Worm (Caenorhabditis elegans) whole organism, late embryonic: ENCODE data around the gene oac-2.

ENCODE experiments used
- C08G9.2 ChIP-seq: sonication (generic microtip); optimal IDR thresholded peaks from 2 replicates; lab custom pipeline; 2016; ENCODE audit warnings: mild to moderate bottlenecking, missing genetic modification characterization, moderate library complexity, missing compliant biosample characterization
- C38D4.7 ChIP-seq: fragments of 200-800 bp; sonication (Bioruptor generic); optimal IDR thresholded peaks from 2 replicates; lab custom pipeline; 2018; ENCODE audit warnings: mild to moderate bottlenecking, missing genetic modification characterization, moderate library complexity, missing compliant biosample characterization
- K02D7.2 ChIP-seq: sonication (generic microtip); optimal IDR thresholded peaks from 2 replicates; lab custom pipeline; 2017; ENCODE audit warnings: mild to moderate bottlenecking, missing genetic modification characterization, missing compliant biosample characterization
- T23F11.4 ChIP-seq: fragments of 200-800 bp; sonication (Bioruptor generic); optimal IDR thresholded peaks from 2 replicates; lab custom pipeline; 2018; ENCODE audit warnings: mild to moderate bottlenecking, missing genetic modification characterization, missing compliant biosample characterization
- ceh-18 ChIP-seq: sonication (generic microtip); optimal IDR thresholded peaks from 2 replicates; lab custom pipeline; 2016; ENCODE audit warnings: missing genetic modification characterization, missing compliant biosample characterization
- ceh-19 ChIP-seq: fragments of 200-800 bp; sonication (Bioruptor generic); optimal IDR thresholded peaks from 2 replicates; lab custom pipeline; 2018; ENCODE audit warnings: mild to moderate bottlenecking, missing genetic modification characterization, missing compliant biosample characterization
- ceh-22 ChIP-seq: sonication (generic microtip); optimal IDR thresholded peaks from 2 replicates; lab custom pipeline; 2017; ENCODE audit warnings: missing biosample characterization, missing genetic modification characterization
- ceh-24 ChIP-seq: sonication (generic microtip); optimal IDR thresholded peaks from 2 replicates; lab custom pipeline; 2016; ENCODE audit warnings: mild to moderate bottlenecking, missing genetic modification characterization, missing compliant biosample characterization
- ceh-30 ChIP-seq: fragments of 150-350 bp; optimal IDR thresholded peaks from 2 replicates; lab custom pipeline; 2014; ENCODE audit warnings: missing biosample characterization, missing genetic modification characterization
- ceh-34 ChIP-seq: sonication (generic microtip); optimal IDR thresholded peaks from 2 replicates; lab custom pipeline; 2016; ENCODE audit warnings: mild to moderate bottlenecking, missing genetic modification characterization, missing compliant biosample characterization
- ceh-48 ChIP-seq: sonication (generic microtip); optimal IDR thresholded peaks from 2 replicates; lab custom pipeline; 2016; ENCODE audit warnings: missing genetic modification characterization, inconsistent platforms, missing compliant biosample characterization
- ceh-6 ChIP-seq: fragments of 200-800 bp; sonication (Bioruptor generic); optimal IDR thresholded peaks from 2 replicates; lab custom pipeline; 2018; ENCODE audit warnings: mild to moderate bottlenecking, missing genetic modification characterization, missing compliant biosample characterization
- ceh-9 ChIP-seq: sonication (generic microtip); optimal IDR thresholded peaks from 2 replicates; lab custom pipeline; 2016; ENCODE audit warnings: mild to moderate bottlenecking, missing genetic modification characterization, inconsistent platforms, missing compliant biosample characterization
- dve-1 ChIP-seq: sonication (generic microtip); optimal IDR thresholded peaks from 2 replicates; lab custom pipeline; 2017; ENCODE audit warnings: antibody characterized with exemption, mild to moderate bottlenecking, missing genetic modification characterization, missing compliant biosample characterization
- elt-2 ChIP-seq: sonication (generic microtip); optimal IDR thresholded peaks from 2 replicates; lab custom pipeline; 2016; ENCODE audit warnings: missing genetic modification reagents, missing genetic modification characterization, missing compliant biosample characterization
- fkh-6 ChIP-seq: sonication (generic microtip); optimal IDR thresholded peaks from 2 replicates; lab custom pipeline; 2016; ENCODE audit warnings: missing genetic modification characterization, missing compliant biosample characterization
- gmeb-2 ChIP-seq: sonication (generic microtip); optimal IDR thresholded peaks from 2 replicates; lab custom pipeline; 2016; ENCODE audit warnings: missing genetic modification characterization, inconsistent platforms, missing compliant biosample characterization
- hlh-13 ChIP-seq: fragments of 200-800 bp; sonication (Bioruptor generic); optimal IDR thresholded peaks from 2 replicates; lab custom pipeline; 2018; ENCODE audit warnings: mild to moderate bottlenecking, missing genetic modification characterization, missing compliant biosample characterization
- hlh-15 ChIP-seq: sonication (generic microtip); optimal IDR thresholded peaks from 2 replicates; lab custom pipeline; 2016; ENCODE audit warnings: missing genetic modification characterization, missing compliant biosample characterization
- hlh-30 ChIP-seq: sonication (generic microtip); optimal IDR thresholded peaks from 2 replicates; lab custom pipeline; 2017; ENCODE audit warnings: antibody characterized with exemption, missing genetic modification characterization, missing compliant biosample characterization; ENCODE audit not compliant: insufficient read depth
- hlh-6 ChIP-seq: sonication (generic microtip); optimal IDR thresholded peaks from 2 replicates; lab custom pipeline; 2016; ENCODE audit warnings: missing genotype, missing genetic modification characterization, missing compliant biosample characterization
- hlh-8 ChIP-seq: sonication (generic microtip); optimal IDR thresholded peaks from 2 replicates; lab custom pipeline; 2016; ENCODE audit warnings: missing genotype, missing genetic modification characterization, missing compliant biosample characterization
- lim-6 ChIP-seq: sonication (generic microtip); optimal IDR thresholded peaks from 2 replicates; lab custom pipeline; 2016; ENCODE audit warnings: missing genetic modification characterization, missing compliant biosample characterization
- lin-11 ChIP-seq: fragments of 200-800 bp; sonication (Bioruptor generic); optimal IDR thresholded peaks from 2 replicates; lab custom pipeline; 2018; ENCODE audit warnings: mild to moderate bottlenecking, missing genetic modification characterization, missing compliant biosample characterization
- madf-2 ChIP-seq: sonication (generic microtip); optimal IDR thresholded peaks from 2 replicates; lab custom pipeline; 2017; ENCODE audit warnings: missing genetic modification characterization, missing compliant biosample characterization
- mec-3 ChIP-seq: sonication (generic microtip); optimal IDR thresholded peaks from 2 replicates; lab custom pipeline; 2016; ENCODE audit warnings: borderline replicate concordance, missing genetic modification characterization, missing compliant biosample characterization
- nhr-232 ChIP-seq: sonication (generic microtip); optimal IDR thresholded peaks from 2 replicates; lab custom pipeline; 2016; ENCODE audit warnings: missing genetic modification characterization, missing compliant biosample characterization
- npax-4 ChIP-seq: sonication (generic microtip); optimal IDR thresholded peaks from 2 replicates; lab custom pipeline; 2016; ENCODE audit warnings: missing genetic modification characterization, missing compliant biosample characterization
- odd-2 ChIP-seq: sonication (generic microtip); optimal IDR thresholded peaks from 2 replicates; lab custom pipeline; 2017; ENCODE audit warnings: antibody characterized with exemption, mild to moderate bottlenecking, missing genetic modification characterization, missing compliant biosample characterization
- pat-9 ChIP-seq: fragments of 200-800 bp; sonication (Bioruptor generic); optimal IDR thresholded peaks from 2 replicates; lab custom pipeline; 2018; ENCODE audit warnings: mild to moderate bottlenecking, missing genetic modification characterization, moderate library complexity, missing compliant biosample characterization
- pax-1 ChIP-seq: fragments of 150-350 bp; optimal IDR thresholded peaks from 2 replicates; lab custom pipeline; 2014; ENCODE audit warnings: missing biosample characterization, missing genetic modification characterization
- pqm-1 ChIP-seq: sonication (generic microtip); optimal IDR thresholded peaks from 2 replicates; lab custom pipeline; 2016; ENCODE audit warnings: missing genetic modification characterization, missing compliant biosample characterization
- ref-2 ChIP-seq: sonication (generic microtip); optimal IDR thresholded peaks from 2 replicates; lab custom pipeline; 2016; ENCODE audit warnings: missing genetic modification characterization, missing compliant biosample characterization
- rnt-1 ChIP-seq: sonication (generic microtip); optimal IDR thresholded peaks from 2 replicates; lab custom pipeline; 2016; ENCODE audit warnings: missing genetic modification characterization, missing compliant biosample characterization
- sdc-2 ChIP-seq: sonication (generic microtip); optimal IDR thresholded peaks from 2 replicates; lab custom pipeline; 2016; ENCODE audit warnings: missing genotype, missing genetic modification characterization, missing compliant biosample characterization
- sox-4 ChIP-seq: sonication (generic microtip); optimal IDR thresholded peaks from 2 replicates; lab custom pipeline; 2017; ENCODE audit warnings: mild to moderate bottlenecking, missing genetic modification characterization, inconsistent platforms, missing compliant biosample characterization
- syd-9 ChIP-seq: sonication (generic microtip); optimal IDR thresholded peaks from 2 replicates; lab custom pipeline; 2016; ENCODE audit warnings: mild to moderate bottlenecking, missing genetic modification characterization, moderate library complexity, missing compliant biosample characterization
- tbx-2 ChIP-seq: sonication (generic microtip); optimal IDR thresholded peaks from 2 replicates; lab custom pipeline; 2016; ENCODE audit warnings: missing genetic modification characterization, missing compliant biosample characterization
- tbx-7 ChIP-seq: sonication (generic microtip); optimal IDR thresholded peaks from 2 replicates; lab custom pipeline; 2016; ENCODE audit warnings: missing genotype, missing genetic modification characterization, missing compliant biosample characterization
- unc-3 ChIP-seq, 2 experiments: fragments of 200-800 bp in 1 of 2; sonication (Bioruptor generic) in 1 of 2; sonication (generic microtip) in 1 of 2; conservative IDR thresholded peaks in 1 of 2; optimal IDR thresholded peaks in 1 of 2; 2 replicates each; pipeline versions ENCODE4 v1.3.6 to Lab custom; 2016 to 2022; ENCODE audit warnings: missing compliant biosample characterization in 2 of 2, missing genetic modification characterization in 2 of 2, missing genetic modification reagents in 1 of 2
- unc-42 ChIP-seq: sonication (generic microtip); optimal IDR thresholded peaks from 2 replicates; lab custom pipeline; 2016; ENCODE audit warnings: missing genotype, missing genetic modification characterization, missing compliant biosample characterization
- unc-86 ChIP-seq: sonication (generic microtip); optimal IDR thresholded peaks from 2 replicates; lab custom pipeline; 2016; ENCODE audit warnings: missing genetic modification characterization, missing compliant biosample characterization
- zip-5 ChIP-seq: sonication (generic microtip); optimal IDR thresholded peaks from 2 replicates; lab custom pipeline; 2016; ENCODE audit warnings: missing genetic modification characterization, missing compliant biosample characterization
- ztf-16 ChIP-seq: sonication (generic microtip); optimal IDR thresholded peaks from 2 replicates; lab custom pipeline; 2017; ENCODE audit warnings: missing genetic modification characterization, missing compliant biosample characterization

oac-2 gene

ce11 chrV:3463514-3463913 lies 11.4 kb downstream of the oac-2 start, which contains the start of gene slc-28.1:
TSS of gene slc-28.1 (plus strand) at chrV:3463814.
- TF ChIP-seq lin-11 (tag; lab: Kevin White, UChicago) (no peak), hlh-15 (tag; lab: Kevin White, UChicago) (no peak), unc-86 (tag; lab: Kevin White, UChicago) (no peak), hlh-8 (tag; lab: Kevin White, UChicago) (no peak), pqm-1 (no peak), unc-42 (tag; lab: Kevin White, UChicago) (no peak), ceh-6 (GFP tag; lab: Kevin White, UChicago) (no peak), madf-2 (tag; lab: Kevin White, UChicago) (no peak), gmeb-2 (tag; lab: Kevin White, UChicago) (no peak), dve-1 (tag; lab: Kevin White, UChicago) (no peak), C08G9.2 (no peak), odd-2 (tag; lab: Kevin White, UChicago) (no peak)

DNA sequence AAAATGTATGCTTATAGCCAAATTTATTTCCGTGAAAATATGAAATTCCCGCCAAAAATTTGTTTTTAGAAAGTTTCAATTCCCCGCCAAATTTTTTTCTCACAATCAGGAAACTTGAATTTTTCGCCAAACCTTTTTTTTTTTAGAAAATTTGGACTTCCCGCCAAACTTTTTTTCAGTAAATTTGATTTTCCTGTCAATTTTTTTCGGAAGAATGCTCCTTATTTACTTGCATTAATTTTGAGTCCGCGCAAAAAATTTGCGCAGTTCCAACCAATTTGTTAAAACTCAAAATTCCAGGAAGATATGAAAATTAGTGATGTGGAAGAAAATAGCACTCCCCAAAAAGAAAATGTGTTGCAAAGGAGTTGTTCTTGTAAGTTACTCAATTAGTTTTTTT lies 15.0 kb downstream of the oac-2 start, which contains the start of gene slc-28.2:
TSS of gene slc-28.2 (plus strand) at position 301 of the 400 bp plus-strand sequence.
- no peak for TF ChIP-seq ceh-24
- no peak for TF ChIP-seq pat-9 (tag; lab: Kevin White, UChicago)
- TF ChIP-seq ceh-30 (tag; lab: Kevin White, UChicago): no peak
- no peak for TF ChIP-seq ceh-22 (tag; lab: Kevin White, UChicago)
- TF ChIP-seq lim-6 (tag; lab: Kevin White, UChicago): no peak
- no peak for TF ChIP-seq ceh-9 (tag; lab: Kevin White, UChicago)
- TF ChIP-seq tbx-7 (tag; lab: Kevin White, UChicago): no peak
- no peak for TF ChIP-seq unc-3 (GFP tag; conservative IDR thresholded peaks at IDR 0.05; lab: Robert Waterston, UW)
- no peak for TF ChIP-seq unc-3 (tag; optimal IDR thresholded peaks at IDR 0.05; lab: Kevin White, UChicago)
- no peak for TF ChIP-seq hlh-13 (GFP tag; lab: Kevin White, UChicago)
- no peak for TF ChIP-seq hlh-30 (tag; lab: Kevin White, UChicago)
- no peak for TF ChIP-seq madf-2 (tag; lab: Kevin White, UChicago)
- TF ChIP-seq nhr-232: no peak
- TF ChIP-seq gmeb-2 (tag; lab: Kevin White, UChicago): no peak
- TF ChIP-seq unc-42 (tag; lab: Kevin White, UChicago): no peak
- no peak for TF ChIP-seq sdc-2 (tag; lab: Kevin White, UChicago)
- TF ChIP-seq dve-1 (tag; lab: Kevin White, UChicago): no peak
- TF ChIP-seq C38D4.7 (GFP tag; lab: Kevin White, UChicago): no peak
- no peak for TF ChIP-seq ceh-34 (tag; lab: Kevin White, UChicago)
- TF ChIP-seq T23F11.4: no peak

- TF ChIP-seq unc-42 (tag; lab: Kevin White, UChicago) (peak; percentile 77), ceh-19 (GFP tag; lab: Kevin White, UChicago) (no peak)
Observed at ce11 chrV:3455135-3455747, 19.7 kb downstream of the oac-2 start.

ce11 chrV:3454620-3455019 lies 20.3 kb downstream of the oac-2 start:
- TF ChIP-seq mec-3 (tag; lab: Kevin White, UChicago) (no peak), ztf-16 (tag; lab: Kevin White, UChicago) (no peak), zip-5 (tag; lab: Kevin White, UChicago) (no peak), ceh-9 (tag; lab: Kevin White, UChicago) (no peak), tbx-2 (tag; lab: Kevin White, UChicago) (no peak), K02D7.2 (no peak), ref-2 (tag; lab: Kevin White, UChicago) (peak; percentile 28), tbx-7 (tag; lab: Kevin White, UChicago) (no peak), unc-42 (tag; lab: Kevin White, UChicago) (peak; percentile 82), elt-2 (tag; lab: Kevin White, UChicago) (no peak), syd-9 (tag; lab: Kevin White, UChicago) (no peak), hlh-13 (GFP tag; lab: Kevin White, UChicago) (no peak), npax-4 (tag; lab: Kevin White, UChicago) (no peak), lim-6 (tag; lab: Kevin White, UChicago) (no peak), hlh-6 (no peak), pax-1 (tag; lab: Kevin White, UChicago) (no peak), rnt-1 (tag; lab: Kevin White, UChicago) (peak; percentile 9), ceh-18 (tag; lab: Kevin White, UChicago) (no peak), pat-9 (tag; lab: Kevin White, UChicago) (no peak), T23F11.4 (no peak), sox-4 (tag; lab: Kevin White, UChicago) (no peak), C08G9.2 (no peak), hlh-15 (tag; lab: Kevin White, UChicago) (no peak), ceh-48 (tag; lab: Kevin White, UChicago) (no peak), fkh-6 (tag; lab: Kevin White, UChicago) (no peak)
